Worm (Caenorhabditis elegans) whole organism, L2 larva: ENCODE data around the gene C24D10.2.

Experiments
- C34F6.9 ChIP-seq: fragments of 150-350 bp; optimal IDR thresholded peaks from 2 replicates; lab custom pipeline; 2014; ENCODE audit warnings: missing biosample characterization, missing genetic modification characterization
- Y55F3AM.14 ChIP-seq: fragments of 200-800 bp; sonication (Bioruptor generic); optimal IDR thresholded peaks from 2 replicates; lab custom pipeline; 2018; ENCODE audit warnings: mild to moderate bottlenecking, missing genetic modification characterization, missing compliant biosample characterization
- alr-1 ChIP-seq: fragments of 150-350 bp; optimal IDR thresholded peaks from 2 replicates; lab custom pipeline; 2014; ENCODE audit warnings: missing biosample characterization, missing genetic modification characterization
- ceh-82 ChIP-seq: fragments of 150-350 bp; optimal IDR thresholded peaks from 2 replicates; lab custom pipeline; 2014; ENCODE audit warnings: missing biosample characterization, missing genetic modification characterization
- crh-2 ChIP-seq: sonication (generic microtip); optimal IDR thresholded peaks from 2 replicates; lab custom pipeline; 2017; ENCODE audit warnings: missing biosample characterization, missing genetic modification characterization
- dmd-4 ChIP-seq: sonication (generic microtip); optimal IDR thresholded peaks from 2 replicates; lab custom pipeline; 2017; ENCODE audit warnings: missing biosample characterization, missing genetic modification characterization
- lin-11 ChIP-seq: fragments of 150-350 bp; sonication (generic microtip); optimal IDR thresholded peaks from 2 replicates; lab custom pipeline; 2014; ENCODE audit warnings: missing biosample characterization, missing genetic modification characterization, inconsistent platforms, mixed read lengths
- nhr-12 ChIP-seq: fragments of 150-350 bp; optimal IDR thresholded peaks from 2 replicates; lab custom pipeline; 2014; ENCODE audit warnings: missing biosample characterization, missing genetic modification characterization
- nhr-21 ChIP-seq: fragments of 150-350 bp; optimal IDR thresholded peaks from 2 replicates; lab custom pipeline; 2014; ENCODE audit warnings: missing biosample characterization, missing genetic modification characterization
- nhr-77 ChIP-seq: fragments of 150-350 bp; optimal IDR thresholded peaks from 2 replicates; lab custom pipeline; 2014; ENCODE audit warnings: missing biosample characterization, missing genetic modification characterization
- skn-1 ChIP-seq: sonication (generic microtip); optimal IDR thresholded peaks from 2 replicates; lab custom pipeline; 2017; ENCODE audit warnings: missing biosample characterization, missing genetic modification characterization
- unc-62 ChIP-seq: fragments of 150-350 bp; optimal IDR thresholded peaks from 2 replicates; lab custom pipeline; 2014; ENCODE audit warnings: missing biosample characterization, missing genetic modification reagents, missing genetic modification characterization
- zag-1 ChIP-seq: fragments of 150-350 bp; optimal IDR thresholded peaks from 2 replicates; lab custom pipeline; 2014; ENCODE audit warnings: missing biosample characterization, missing genetic modification characterization
- ztf-11 ChIP-seq: sonication (generic microtip); optimal IDR thresholded peaks from 2 replicates; lab custom pipeline; 2017; ENCODE audit warnings: missing biosample characterization, missing genetic modification characterization

DNA sequence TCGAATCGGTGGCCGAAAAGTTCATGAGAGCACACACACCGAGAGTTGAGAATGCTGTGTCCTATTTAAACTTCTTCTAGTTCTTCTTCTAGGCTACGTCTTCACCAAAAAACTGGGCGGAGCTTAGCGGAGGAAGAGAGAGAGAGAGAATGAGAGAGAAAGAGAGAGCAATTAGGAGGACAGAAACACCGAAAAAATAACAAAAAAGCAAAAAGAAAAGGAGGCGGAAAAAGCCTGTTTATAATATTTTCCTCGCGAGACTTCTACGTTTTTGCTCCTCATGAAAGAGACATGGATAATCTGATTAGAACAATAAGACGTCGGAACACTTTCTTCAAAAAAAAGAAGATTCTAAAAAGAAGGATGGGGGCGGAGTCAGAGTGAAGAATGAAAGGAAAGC, 41.1 kb upstream of the C24D10.2 start, which contains the start of gene tkr-3:
- no peak for TF ChIP-seq nhr-77 (tag; lab: Kevin White, UChicago)
- TF ChIP-seq dmd-4 (tag; lab: Kevin White, UChicago), result no peak
- no peak for TF ChIP-seq skn-1
- TF ChIP-seq C34F6.9 (tag; lab: Kevin White, UChicago), result no peak
- TF ChIP-seq nhr-12, result no peak
- no peak for TF ChIP-seq ceh-82 (tag; lab: Kevin White, UChicago)
- TF ChIP-seq zag-1 (tag; lab: Kevin White, UChicago), result no peak
- TF ChIP-seq nhr-21 (tag; lab: Kevin White, UChicago), result no peak
- TF ChIP-seq lin-11, result no peak
- no peak for TF ChIP-seq unc-62
- TF ChIP-seq ztf-11 (tag; lab: Kevin White, UChicago), result no peak
- TF ChIP-seq Y55F3AM.14, result no peak
- TF ChIP-seq crh-2 (tag; lab: Kevin White, UChicago), result no peak
- TF ChIP-seq alr-1 (tag; lab: Kevin White, UChicago), result no peak
